Worm (Caenorhabditis elegans): ENCODE results near the gene F58A6.1.
"Not testable (repeated sequence)": the region's sequence is repeated elsewhere in the genome, so short reads cannot be mapped to it uniquely, and the experiment has no call there.

Gene F58A6.1

ce11 chrII:5112082-5112481 is 30.6 kb upstream of the F58A6.1 start, which contains the start of gene F09C12.8:
F09C12.8 (plus strand) TSS chrII:5112382.
- TF ChIP-seq R02D3.7 (tag; optimal IDR thresholded peaks at IDR 0.05) (no peak), nhr-25 (tag; optimal IDR thresholded peaks at IDR 0.05) (no peak), Y55F3AM.14 (GFP tag; optimal IDR thresholded peaks at IDR 0.05) (no peak), ztf-4 (tag; optimal IDR thresholded peaks at IDR 0.05) (no peak), alr-1 (tag; optimal IDR thresholded peaks at IDR 0.05) (no peak), ceh-82 (tag; optimal IDR thresholded peaks at IDR 0.05) (no peak), dmd-4 (tag; optimal IDR thresholded peaks at IDR 0.05) (no peak), nhr-12 (tag; optimal IDR thresholded peaks at IDR 0.05) (no peak), unc-62 (GFP tag; optimal IDR thresholded peaks at IDR 0.05) (no peak)

ce11 chrII:5115235-5115634 is 27.5 kb upstream of the F58A6.1 start, which contains the start of gene msp-74:
msp-74 (minus strand) TSS chrII:5115335.
- not testable (repeated sequence) for TF ChIP-seq lin-11, alr-1, nhr-77 (tag; optimal IDR thresholded peaks at IDR 0.05)

- TF ChIP-seq ceh-82 (tag; optimal IDR thresholded peaks at IDR 0.05) (no peak), sma-9 (GFP tag; optimal IDR thresholded peaks at IDR 0.05) (no peak), sma-9 (tag; optimal IDR thresholded peaks at IDR 0.05) (no peak), nhr-23 (tag; optimal IDR thresholded peaks at IDR 0.05) (no peak), egl-27 (tag; optimal IDR thresholded peaks at IDR 0.05) (no peak), lin-13 (GFP tag; optimal IDR thresholded peaks at IDR 0.05) (no peak), sem-4 (tag; optimal IDR thresholded peaks at IDR 0.05) (no peak), lin-39 (tag; optimal IDR thresholded peaks at IDR 0.05) (no peak), gmeb-1 (tag; optimal IDR thresholded peaks at IDR 0.05) (no peak), C34F6.9 (tag; optimal IDR thresholded peaks at IDR 0.05) (no peak), mab-5 (tag; optimal IDR thresholded peaks at IDR 0.05) (no peak), nhr-10 (tag; optimal IDR thresholded peaks at IDR 0.05) (no peak), unc-39 (tag; optimal IDR thresholded peaks at IDR 0.05) (no peak)
Measured at ce11 chrII:5115733-5116132, 27.0 kb upstream of the F58A6.1 start, which contains the start of gene srsy-1. srsy-1 (plus strand) TSS chrII:5116033.

ce11 chrII:5120612-5121011 is 22.1 kb upstream of the F58A6.1 start:
- TF ChIP-seq nhr-12 (tag; optimal IDR thresholded peaks at IDR 0.05) (no peak), unc-62 (GFP tag; optimal IDR thresholded peaks at IDR 0.05) (peak; percentile 7), ama-1 (optimal IDR thresholded peaks at IDR 0.05) (no peak), lin-39 (tag; optimal IDR thresholded peaks at IDR 0.05) (no peak)

- no peak for TF ChIP-seq egl-27 (tag; optimal IDR thresholded peaks at IDR 0.05)
- TF ChIP-seq zag-1 (tag; optimal IDR thresholded peaks at IDR 0.05), result no peak
- no peak for TF ChIP-seq snpc-4 (tag; optimal IDR thresholded peaks at IDR 0.05)
- TF ChIP-seq Y55F3AM.14 (GFP tag; optimal IDR thresholded peaks at IDR 0.05), result no peak
- TF ChIP-seq skn-1 (tag; optimal IDR thresholded peaks at IDR 0.05), result no peak
- TF ChIP-seq unc-39 (tag; optimal IDR thresholded peaks at IDR 0.05), result no peak
- no peak for TF ChIP-seq nhr-10 (tag; optimal IDR thresholded peaks at IDR 0.05)
- TF ChIP-seq unc-55 (GFP tag; optimal IDR thresholded peaks at IDR 0.05), result no peak
- TF ChIP-seq lin-13 (GFP tag; optimal IDR thresholded peaks at IDR 0.05), result no peak
- no peak for TF ChIP-seq dmd-4 (tag; optimal IDR thresholded peaks at IDR 0.05)
- TF ChIP-seq mdl-1 (tag; optimal IDR thresholded peaks at IDR 0.05), result no peak
- TF ChIP-seq blmp-1 (tag; optimal IDR thresholded peaks at IDR 0.05; ENCODE audit: insufficient read depth), result no peak
- no peak for TF ChIP-seq ceh-16 (tag; optimal IDR thresholded peaks at IDR 0.05)
- TF ChIP-seq ama-1 (optimal IDR thresholded peaks at IDR 0.05), result no peak
Measured at ce11 chrII:5130081-5130480, 12.6 kb upstream of the F58A6.1 start, which contains the start of gene lgc-56. lgc-56 (plus strand) TSS chrII:5130381.

- TF ChIP-seq ZK546.5 (tag; optimal IDR thresholded peaks at IDR 0.05), result no peak
- TF ChIP-seq mdl-1 (tag; optimal IDR thresholded peaks at IDR 0.05), result no peak
- TF ChIP-seq blmp-1 (tag; optimal IDR thresholded peaks at IDR 0.05; ENCODE audit: insufficient read depth), result no peak
- no peak for TF ChIP-seq aly-2 (tag; optimal IDR thresholded peaks at IDR 0.05)
- TF ChIP-seq ztf-4 (tag; optimal IDR thresholded peaks at IDR 0.05), result no peak
Measured at ce11 chrII:5131800-5132199, 10.9 kb upstream of the F58A6.1 start.

Data from whole organism, L2 larva.